Worm (Caenorhabditis elegans) whole organism, mixed stage, embryonic: ENCODE results near the gene rsp-4.

Experiments
- bed-3 ChIP-seq: fragments of 200-800 bp; sonication (Bioruptor generic); optimal IDR thresholded peaks from 3 replicates; lab custom pipeline; 2018; ENCODE audit warnings: mild to moderate bottlenecking, missing genetic modification characterization, moderate library complexity, missing compliant biosample characterization
- blmp-1 ChIP-seq: fragments of 150-350 bp; optimal IDR thresholded peaks from 2 replicates; lab custom pipeline; 2014; ENCODE audit warnings: missing biosample characterization, missing genetic modification characterization
- ces-1 ChIP-seq: fragments of 150-350 bp; optimal IDR thresholded peaks from 2 replicates; lab custom pipeline; 2014; ENCODE audit warnings: missing biosample characterization, missing genetic modification reagents, missing genetic modification characterization
- elt-1 ChIP-seq: sonication (generic microtip); optimal IDR thresholded peaks from 2 replicates; lab custom pipeline; 2017; ENCODE audit warnings: missing genetic modification characterization, mild to moderate bottlenecking, missing compliant biosample characterization, antibody characterized with exemption, moderate library complexity, borderline replicate concordance; ENCODE audit not compliant: insufficient read depth
- lsy-2 ChIP-seq: fragments of 150-350 bp; optimal IDR thresholded peaks from 2 replicates; lab custom pipeline; 2014; ENCODE audit warnings: missing biosample characterization, missing genetic modification characterization
- mab-5 ChIP-seq: fragments of 150-350 bp; optimal IDR thresholded peaks from 2 replicates; lab custom pipeline; 2014; ENCODE audit warnings: missing biosample characterization, missing genetic modification characterization
- nhr-12 ChIP-seq: fragments of 150-350 bp; optimal IDR thresholded peaks from 2 replicates; lab custom pipeline; 2014; ENCODE audit warnings: missing biosample characterization, missing genetic modification characterization
- nhr-28 ChIP-seq: fragments of 150-350 bp; optimal IDR thresholded peaks from 2 replicates; lab custom pipeline; 2014; ENCODE audit warnings: missing biosample characterization, missing genetic modification characterization
- nhr-76 ChIP-seq: sonication (generic microtip); optimal IDR thresholded peaks from 2 replicates; lab custom pipeline; 2017; ENCODE audit warnings: missing biosample characterization, missing genetic modification characterization
- snpc-4 ChIP-seq: fragments of 150-350 bp; optimal IDR thresholded peaks from 2 replicates; lab custom pipeline; 2014; ENCODE audit warnings: missing biosample characterization, missing genetic modification characterization
- sptf-1 ChIP-seq: sonication (generic microtip); optimal IDR thresholded peaks from 2 replicates; lab custom pipeline; 2017; ENCODE audit warnings: mild to moderate bottlenecking, missing genetic modification characterization, moderate library complexity, missing compliant biosample characterization
- unc-120 ChIP-seq: sonication (generic microtip); optimal IDR thresholded peaks from 2 replicates; lab custom pipeline; 2017; ENCODE audit warnings: missing genetic modification characterization, missing compliant biosample characterization; ENCODE audit not compliant: poor library complexity, severe bottlenecking
- unc-39 ChIP-seq: fragments of 150-350 bp; optimal IDR thresholded peaks from 2 replicates; lab custom pipeline; 2014; ENCODE audit warnings: missing biosample characterization, missing genetic modification characterization

DNA sequence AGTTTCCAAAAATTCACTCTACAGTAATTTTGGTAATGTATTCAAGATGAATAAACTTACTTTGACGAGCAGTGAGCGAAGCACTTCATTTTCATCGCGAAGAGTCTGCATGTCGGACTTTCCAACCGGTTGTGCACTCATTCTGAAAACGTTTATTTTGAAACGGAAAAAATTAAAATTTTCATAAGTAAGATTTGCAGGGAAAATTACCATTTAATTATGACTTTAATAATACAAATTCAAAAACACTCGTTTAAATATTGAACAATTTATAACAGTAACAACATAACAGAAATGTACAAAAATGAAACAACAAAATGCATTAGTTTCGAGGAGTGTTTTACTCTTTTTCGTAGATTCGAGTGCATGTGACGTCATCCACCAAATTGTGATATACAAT lies 23.8 kb upstream of the rsp-4 start, which contains the start of the genes EEED8.13 and EEED8.18:
- TF ChIP-seq ces-1 (no peak), unc-120 (tag; lab: Kevin White, UChicago) (no peak), unc-39 (no peak), mab-5 (tag; lab: Kevin White, UChicago) (no peak), sptf-1 (tag; lab: Kevin White, UChicago) (no peak), nhr-28 (tag; lab: Kevin White, UChicago) (no peak), bed-3 (GFP tag; lab: Kevin White, UChicago) (no peak), snpc-4 (tag; lab: Kevin White, UChicago) (no peak), nhr-76 (no peak), lsy-2 (no peak), nhr-12 (tag; lab: Kevin White, UChicago) (no peak), blmp-1 (tag; lab: Kevin White, UChicago) (no peak), elt-1 (tag; lab: Kevin White, UChicago) (no peak)
